Fruit fly (Drosophila melanogaster) S2 (cell line): ENCODE data around the gene brat.

ENCODE experiments used
- CG8478 ChIP-seq: fragments of >200 bp; optimal IDR thresholded peaks from 2 replicates; lab custom pipeline; 2018
- CTCF ChIP-seq, 2 experiments: fragments of >200 bp; optimal IDR thresholded peaks; 2 replicates each; lab custom pipeline; 2018

- TF ChIP-seq CG8478 (lab: Kevin White, UChicago) (no peak), CTCF (optimal IDR thresholded peaks at IDR 0.05; lab: Kevin White, UChicago) (no peak)
Measured at dm6 chr2L:19163143-19163974, 29.7 kb downstream of the brat start.
